Worm (Caenorhabditis elegans) whole organism, late embryonic: Measurements from ENCODE around the gene ran-1.

Experiments
- C38D4.7 ChIP-seq: fragments of 200-800 bp; sonication (Bioruptor generic); optimal IDR thresholded peaks from 2 replicates; lab custom pipeline; 2018; ENCODE audit warnings: mild to moderate bottlenecking, missing genetic modification characterization, moderate library complexity, missing compliant biosample characterization
- F13H6.1 ChIP-seq: sonication (generic microtip); optimal IDR thresholded peaks from 2 replicates; lab custom pipeline; 2016; ENCODE audit warnings: missing genetic modification characterization, missing compliant biosample characterization
- K02D7.2 ChIP-seq: sonication (generic microtip); optimal IDR thresholded peaks from 2 replicates; lab custom pipeline; 2017; ENCODE audit warnings: mild to moderate bottlenecking, missing genetic modification characterization, missing compliant biosample characterization
- K09A11.1 ChIP-seq: sonication (generic microtip); optimal IDR thresholded peaks from 2 replicates; lab custom pipeline; 2017; ENCODE audit warnings: antibody characterized with exemption, mild to moderate bottlenecking, missing genetic modification characterization, missing compliant biosample characterization; ENCODE audit not compliant: insufficient read depth
- T23F11.4 ChIP-seq: fragments of 200-800 bp; sonication (Bioruptor generic); optimal IDR thresholded peaks from 2 replicates; lab custom pipeline; 2018; ENCODE audit warnings: mild to moderate bottlenecking, missing genetic modification characterization, missing compliant biosample characterization
- Y22D7AL.16 ChIP-seq: sonication (generic microtip); optimal IDR thresholded peaks from 2 replicates; lab custom pipeline; 2016; ENCODE audit warnings: missing genetic modification characterization, missing compliant biosample characterization
- ama-1 ChIP-seq: fragments of 150-350 bp; optimal IDR thresholded peaks from 2 replicates; lab custom pipeline; 2014
- ceh-14 ChIP-seq: sonication (generic microtip); optimal IDR thresholded peaks from 2 replicates; lab custom pipeline; 2016; ENCODE audit warnings: missing genotype, missing genetic modification characterization, missing compliant biosample characterization
- ceh-18 ChIP-seq: sonication (generic microtip); optimal IDR thresholded peaks from 2 replicates; lab custom pipeline; 2016; ENCODE audit warnings: missing genetic modification characterization, missing compliant biosample characterization
- ceh-19 ChIP-seq: fragments of 200-800 bp; sonication (Bioruptor generic); optimal IDR thresholded peaks from 2 replicates; lab custom pipeline; 2018; ENCODE audit warnings: mild to moderate bottlenecking, missing genetic modification characterization, missing compliant biosample characterization
- ceh-2 ChIP-seq: sonication (generic microtip); optimal IDR thresholded peaks from 2 replicates; lab custom pipeline; 2016; ENCODE audit warnings: missing genotype, missing genetic modification characterization, missing compliant biosample characterization
- ceh-22 ChIP-seq: sonication (generic microtip); optimal IDR thresholded peaks from 2 replicates; lab custom pipeline; 2017; ENCODE audit warnings: missing biosample characterization, missing genetic modification characterization
- ceh-24 ChIP-seq: sonication (generic microtip); optimal IDR thresholded peaks from 2 replicates; lab custom pipeline; 2016; ENCODE audit warnings: mild to moderate bottlenecking, missing genetic modification characterization, missing compliant biosample characterization
- ceh-30 ChIP-seq: fragments of 150-350 bp; optimal IDR thresholded peaks from 2 replicates; lab custom pipeline; 2014; ENCODE audit warnings: missing biosample characterization, missing genetic modification characterization
- ceh-31 ChIP-seq: sonication (generic microtip); optimal IDR thresholded peaks from 2 replicates; lab custom pipeline; 2016; ENCODE audit warnings: missing genetic modification characterization, missing compliant biosample characterization
- ceh-34 ChIP-seq: sonication (generic microtip); optimal IDR thresholded peaks from 2 replicates; lab custom pipeline; 2016; ENCODE audit warnings: mild to moderate bottlenecking, missing genetic modification characterization, missing compliant biosample characterization
- ceh-45 ChIP-seq: fragments of 200-800 bp; sonication (Bioruptor generic); IDR thresholded peaks from 2 replicates; pipeline ENCODE4 v1.3.6; 2022; ENCODE audit warnings: missing genetic modification reagents, missing genetic modification characterization, missing compliant biosample characterization
- ceh-48 ChIP-seq: sonication (generic microtip); optimal IDR thresholded peaks from 2 replicates; lab custom pipeline; 2016; ENCODE audit warnings: missing genetic modification characterization, inconsistent platforms, missing compliant biosample characterization
- ceh-6 ChIP-seq: fragments of 200-800 bp; sonication (Bioruptor generic); optimal IDR thresholded peaks from 2 replicates; lab custom pipeline; 2018; ENCODE audit warnings: mild to moderate bottlenecking, missing genetic modification characterization, missing compliant biosample characterization
- ceh-9 ChIP-seq: sonication (generic microtip); optimal IDR thresholded peaks from 2 replicates; lab custom pipeline; 2016; ENCODE audit warnings: mild to moderate bottlenecking, missing genetic modification characterization, inconsistent platforms, missing compliant biosample characterization
- dmd-4 ChIP-seq: sonication (generic microtip); optimal IDR thresholded peaks from 2 replicates; lab custom pipeline; 2016; ENCODE audit warnings: borderline replicate concordance, missing genetic modification characterization, missing compliant biosample characterization
- dve-1 ChIP-seq: sonication (generic microtip); optimal IDR thresholded peaks from 2 replicates; lab custom pipeline; 2017; ENCODE audit warnings: antibody characterized with exemption, mild to moderate bottlenecking, missing genetic modification characterization, missing compliant biosample characterization
- elt-2 ChIP-seq: sonication (generic microtip); optimal IDR thresholded peaks from 2 replicates; lab custom pipeline; 2016; ENCODE audit warnings: missing genetic modification reagents, missing genetic modification characterization, missing compliant biosample characterization
- gmeb-2 ChIP-seq: sonication (generic microtip); optimal IDR thresholded peaks from 2 replicates; lab custom pipeline; 2016; ENCODE audit warnings: missing genetic modification characterization, inconsistent platforms, missing compliant biosample characterization
- hlh-13 ChIP-seq: fragments of 200-800 bp; sonication (Bioruptor generic); optimal IDR thresholded peaks from 2 replicates; lab custom pipeline; 2018; ENCODE audit warnings: mild to moderate bottlenecking, missing genetic modification characterization, missing compliant biosample characterization
- hlh-15 ChIP-seq: sonication (generic microtip); optimal IDR thresholded peaks from 2 replicates; lab custom pipeline; 2016; ENCODE audit warnings: missing genetic modification characterization, missing compliant biosample characterization
- hlh-6 ChIP-seq: sonication (generic microtip); optimal IDR thresholded peaks from 2 replicates; lab custom pipeline; 2016; ENCODE audit warnings: missing genotype, missing genetic modification characterization, missing compliant biosample characterization
- hlh-8 ChIP-seq: sonication (generic microtip); optimal IDR thresholded peaks from 2 replicates; lab custom pipeline; 2016; ENCODE audit warnings: missing genotype, missing genetic modification characterization, missing compliant biosample characterization
- lim-6 ChIP-seq: sonication (generic microtip); optimal IDR thresholded peaks from 2 replicates; lab custom pipeline; 2016; ENCODE audit warnings: missing genetic modification characterization, missing compliant biosample characterization
- lin-11 ChIP-seq: fragments of 200-800 bp; sonication (Bioruptor generic); optimal IDR thresholded peaks from 2 replicates; lab custom pipeline; 2018; ENCODE audit warnings: mild to moderate bottlenecking, missing genetic modification characterization, missing compliant biosample characterization
- madf-2 ChIP-seq: sonication (generic microtip); optimal IDR thresholded peaks from 2 replicates; lab custom pipeline; 2017; ENCODE audit warnings: missing genetic modification characterization, missing compliant biosample characterization
- mec-3 ChIP-seq: sonication (generic microtip); optimal IDR thresholded peaks from 2 replicates; lab custom pipeline; 2016; ENCODE audit warnings: borderline replicate concordance, missing genetic modification characterization, missing compliant biosample characterization
- npax-4 ChIP-seq: sonication (generic microtip); optimal IDR thresholded peaks from 2 replicates; lab custom pipeline; 2016; ENCODE audit warnings: missing genetic modification characterization, missing compliant biosample characterization
- pros-1 ChIP-seq: fragments of 150-350 bp; optimal IDR thresholded peaks from 2 replicates; lab custom pipeline; 2014; ENCODE audit warnings: missing biosample characterization, missing genetic modification reagents, missing genetic modification characterization
- ref-2 ChIP-seq: sonication (generic microtip); optimal IDR thresholded peaks from 2 replicates; lab custom pipeline; 2016; ENCODE audit warnings: missing genetic modification characterization, missing compliant biosample characterization
- rnt-1 ChIP-seq: sonication (generic microtip); optimal IDR thresholded peaks from 2 replicates; lab custom pipeline; 2016; ENCODE audit warnings: missing genetic modification characterization, missing compliant biosample characterization
- sdc-2 ChIP-seq: sonication (generic microtip); optimal IDR thresholded peaks from 2 replicates; lab custom pipeline; 2016; ENCODE audit warnings: missing genotype, missing genetic modification characterization, missing compliant biosample characterization
- sox-2 ChIP-seq: fragments of 200-800 bp; sonication (Bioruptor generic); IDR thresholded peaks from 2 replicates; pipeline ENCODE4 v1.3.6; 2022; ENCODE audit warnings: missing genetic modification reagents, missing genetic modification characterization, missing compliant biosample characterization
- sox-4 ChIP-seq: sonication (generic microtip); optimal IDR thresholded peaks from 2 replicates; lab custom pipeline; 2017; ENCODE audit warnings: mild to moderate bottlenecking, missing genetic modification characterization, inconsistent platforms, missing compliant biosample characterization
- syd-9 ChIP-seq: sonication (generic microtip); optimal IDR thresholded peaks from 2 replicates; lab custom pipeline; 2016; ENCODE audit warnings: mild to moderate bottlenecking, missing genetic modification characterization, moderate library complexity, missing compliant biosample characterization
- tbx-2 ChIP-seq: sonication (generic microtip); optimal IDR thresholded peaks from 2 replicates; lab custom pipeline; 2016; ENCODE audit warnings: missing genetic modification characterization, missing compliant biosample characterization
- unc-3 ChIP-seq, 2 experiments: fragments of 200-800 bp in 1 of 2; sonication (Bioruptor generic) in 1 of 2; sonication (generic microtip) in 1 of 2; conservative IDR thresholded peaks in 1 of 2; optimal IDR thresholded peaks in 1 of 2; 2 replicates each; pipeline versions ENCODE4 v1.3.6 to Lab custom; 2016 to 2022; ENCODE audit warnings: missing compliant biosample characterization in 2 of 2, missing genetic modification characterization in 2 of 2, missing genetic modification reagents in 1 of 2
- ztf-16 ChIP-seq: sonication (generic microtip); optimal IDR thresholded peaks from 2 replicates; lab custom pipeline; 2017; ENCODE audit warnings: missing genetic modification characterization, missing compliant biosample characterization

ran-1 gene

DNA sequence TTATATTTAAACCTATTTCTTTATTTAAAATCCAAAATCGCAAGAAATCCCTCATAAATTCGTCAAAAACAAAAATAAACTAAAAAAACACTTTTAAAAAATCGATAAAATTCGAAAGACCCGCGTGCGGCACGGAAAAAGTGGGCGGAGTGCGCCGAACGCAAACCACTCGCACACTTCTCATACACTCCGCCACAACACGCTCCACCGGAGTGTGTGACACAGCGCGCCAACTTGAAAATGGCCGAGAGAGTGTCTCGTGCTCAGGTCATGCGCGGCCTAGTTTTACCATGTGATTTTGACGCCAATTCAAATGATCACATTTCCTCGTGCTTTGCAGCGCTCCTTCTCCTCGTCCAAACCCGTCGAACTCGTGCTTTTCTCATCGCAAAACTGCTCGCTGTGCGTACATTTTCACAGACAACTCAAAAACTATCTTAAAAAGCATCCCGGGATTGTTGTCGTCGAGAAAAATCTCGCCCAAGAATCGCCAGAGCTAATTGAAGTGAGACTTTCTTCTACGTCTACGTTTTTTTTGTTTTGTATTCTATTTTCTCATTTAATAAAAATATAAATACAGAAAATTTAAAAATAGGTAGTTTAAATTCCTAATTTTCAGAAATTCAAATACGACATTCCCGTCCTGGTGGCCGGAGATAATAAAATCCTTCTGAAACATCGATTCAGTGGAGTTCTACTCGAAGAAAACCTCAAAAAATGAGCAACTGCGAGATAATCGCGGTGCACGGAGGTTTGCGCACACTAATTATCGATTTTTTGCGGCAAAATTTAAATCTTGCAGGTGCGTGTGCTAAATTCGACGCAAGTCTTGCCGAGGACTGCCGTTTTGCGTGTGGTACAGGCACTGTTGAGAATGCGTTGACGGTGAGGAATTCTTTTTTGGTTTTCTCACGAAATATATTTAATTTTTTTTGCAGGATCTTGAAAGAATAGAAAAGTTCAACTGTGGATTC lies 11.8 kb upstream of the ran-1 start, which contains the start of gene tasp-1 (continued):
- TF ChIP-seq Y22D7AL.16 (tag; lab: Kevin White, UChicago) (peak; percentile 92), ceh-18 (peak; percentile 100), dmd-4 (tag; lab: Kevin White, UChicago) (peak; percentile 97), ceh-22 (tag; lab: Kevin White, UChicago) (peak; percentile 97), ceh-2 (peak; percentile 98), hlh-13 (GFP tag; lab: Kevin White, UChicago) (peak; percentile 90), ama-1 (lab: Kevin White, UChicago) (no peak), F13H6.1 (tag; lab: Kevin White, UChicago) (peak; percentile 98), ceh-9 (tag; lab: Kevin White, UChicago) (no peak), ceh-48 (tag; lab: Kevin White, UChicago) (peak; percentile 100), syd-9 (peak; percentile 97), ceh-31 (tag; lab: Kevin White, UChicago) (peak; percentile 100), sox-4 (peak; percentile 91), sox-2 (GFP tag; lab: Robert Waterston, UW) (peak; percentile 93), K09A11.1 (tag; lab: Kevin White, UChicago) (peak; percentile 95), rnt-1 (tag; lab: Kevin White, UChicago) (peak; percentile 100), C38D4.7 (GFP tag; lab: Kevin White, UChicago) (peak; percentile 80), hlh-15 (peak; percentile 83), lim-6 (tag; lab: Kevin White, UChicago) (peak; percentile 98), K02D7.2 (tag; lab: Kevin White, UChicago) (peak; percentile 92), tbx-2 (tag; lab: Kevin White, UChicago) (peak; percentile 100), pros-1 (tag; lab: Kevin White, UChicago) (peak; percentile 100), elt-2 (peak; percentile 99), madf-2 (tag; lab: Kevin White, UChicago) (peak; percentile 98), hlh-8 (tag; lab: Kevin White, UChicago) (peak; percentile 98), ref-2 (tag; lab: Kevin White, UChicago) (peak; percentile 100), hlh-6 (tag; lab: Kevin White, UChicago) (peak; percentile 92), ceh-34 (peak; percentile 100), npax-4 (tag; lab: Kevin White, UChicago) (peak; percentile 62), T23F11.4 (GFP tag; lab: Kevin White, UChicago) (peak; percentile 95), ceh-6 (GFP tag; lab: Kevin White, UChicago) (peak; percentile 90), sdc-2 (tag; lab: Kevin White, UChicago) (peak; percentile 90), ceh-14 (peak; percentile 99), gmeb-2 (peak; percentile 91), unc-3 (GFP tag; conservative IDR thresholded peaks at IDR 0.05; lab: Robert Waterston, UW) (peak; percentile 96), unc-3 (tag; optimal IDR thresholded peaks at IDR 0.05; lab: Kevin White, UChicago) (peak; percentile 97), ceh-24 (peak; percentile 84), ceh-19 (GFP tag; lab: Kevin White, UChicago) (peak; percentile 96), lin-11 (tag; lab: Kevin White, UChicago) (peak; percentile 76), ceh-30 (tag; lab: Kevin White, UChicago) (peak; percentile 29), mec-3 (peak; percentile 98), ceh-45 (peak; percentile 93), ztf-16 (peak; percentile 100), dve-1 (tag; lab: Kevin White, UChicago) (peak; percentile 98)
